Fruit fly (Drosophila melanogaster): ENCODE measurements around the gene Btk.
A peak's percentile ranks its signal among the peaks of the same experiment; 100 is the strongest.

Btk gene

DNA sequence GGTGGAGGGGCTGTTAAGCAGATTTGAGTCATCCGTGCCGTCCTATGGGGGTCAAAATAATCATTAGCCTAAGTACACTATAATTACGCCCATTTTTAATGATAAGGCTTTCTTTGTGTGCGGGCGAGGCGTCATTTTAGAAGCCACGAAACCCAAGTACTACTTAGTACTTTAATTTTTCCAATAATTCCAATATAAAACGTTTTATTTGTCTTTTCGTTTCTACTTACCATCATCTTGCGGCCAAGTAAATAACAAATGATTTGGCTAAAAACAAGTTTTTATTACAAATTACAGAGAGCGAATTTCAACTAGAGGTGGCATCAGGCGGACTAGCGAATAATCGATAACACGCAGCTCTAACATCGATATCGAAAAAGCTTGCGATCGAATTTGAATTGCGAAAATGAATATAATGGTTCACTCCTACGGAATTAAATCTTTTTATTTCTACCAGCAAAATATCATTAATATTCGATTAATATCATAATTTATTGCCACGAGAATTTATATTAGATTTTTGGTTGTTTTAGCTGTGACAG lies 80.4 kb downstream of the Btk start, which contains the start of gene Snx6 (continued):
- TF ChIP-seq CG4617 (GFP tag; optimal IDR thresholded peaks at IDR 0.05; ENCODE audit: borderline replicate concordance) (peak; percentile 25), dpn (GFP tag; optimal IDR thresholded peaks at IDR 0.05) (no peak), Sry-β (GFP tag; optimal IDR thresholded peaks at IDR 0.05) (no peak), CG4820 (GFP tag; optimal IDR thresholded peaks at IDR 0.05) (no peak), ttk (GFP tag; IDR thresholded peaks at IDR 0.05) (no peak), Dip3 (GFP tag; optimal IDR thresholded peaks at IDR 0.05) (no peak), chinmo (GFP tag; IDR thresholded peaks at IDR 0.05; ENCODE audit: partially characterized antibody) (no peak), Hmr (GFP tag; optimal IDR thresholded peaks at IDR 0.05) (no peak), pzg (GFP tag; optimal IDR thresholded peaks at IDR 0.05) (peak; percentile 38), hkb (optimal IDR thresholded peaks at IDR 0.05) (no peak), hkb (GFP tag; IDR thresholded peaks at IDR 0.05) (no peak), CG2889 (GFP tag; IDR thresholded peaks at IDR 0.05) (no peak), CG14710 (tag; optimal IDR thresholded peaks at IDR 0.05) (peak; percentile 12), Fer2 (tag; optimal IDR thresholded peaks at IDR 0.05) (no peak), rib (GFP tag; IDR thresholded peaks at IDR 0.05) (no peak), Dll (GFP tag; IDR thresholded peaks at IDR 0.05; ENCODE audit: partially characterized antibody) (peak; percentile 85), CG34422 (GFP tag; IDR thresholded peaks at IDR 0.05) (no peak), ap (GFP tag; IDR thresholded peaks at IDR 0.05) (no peak), Six4 (GFP tag; optimal IDR thresholded peaks at IDR 0.05) (no peak), tin (GFP tag; optimal IDR thresholded peaks at IDR 0.05) (no peak), CG16863 (GFP tag; optimal IDR thresholded peaks at IDR 0.05) (no peak), wdn (GFP tag; IDR thresholded peaks at IDR 0.05) (no peak), nom (GFP tag; optimal IDR thresholded peaks at IDR 0.05) (no peak), chif (GFP tag; optimal IDR thresholded peaks at IDR 0.05) (no peak), CG33557 (GFP tag; optimal IDR thresholded peaks at IDR 0.05) (no peak), tx (GFP tag; optimal IDR thresholded peaks at IDR 0.05) (no peak), slou (GFP tag; optimal IDR thresholded peaks at IDR 0.05) (no peak), Sox100B (GFP tag; optimal IDR thresholded peaks at IDR 0.05) (no peak), Lhr (GFP tag; optimal IDR thresholded peaks at IDR 0.05) (no peak), CG10543 (GFP tag; optimal IDR thresholded peaks at IDR 0.05) (no peak), bigmax (GFP tag; optimal IDR thresholded peaks at IDR 0.05) (no peak), CG17328 (GFP tag; IDR thresholded peaks at IDR 0.05) (no peak), CG2116 (GFP tag; optimal IDR thresholded peaks at IDR 0.05) (peak; percentile 44), E2f2 (GFP tag; IDR thresholded peaks at IDR 0.05) (peak; percentile 91), jumu (GFP tag; optimal IDR thresholded peaks at IDR 0.05) (no peak), al (GFP tag; IDR thresholded peaks at IDR 0.05) (no peak), fd64A (GFP tag; optimal IDR thresholded peaks at IDR 0.05) (no peak), nerfin-2 (GFP tag; IDR thresholded peaks at IDR 0.05; ENCODE audit: partially characterized antibody) (no peak), CG32532 (GFP tag; IDR thresholded peaks at IDR 0.05) (no peak), Chrac-16 (GFP tag; optimal IDR thresholded peaks at IDR 0.05) (no peak), ken (GFP tag; IDR thresholded peaks at IDR 0.05) (no peak), CG9437 (GFP tag; optimal IDR thresholded peaks at IDR 0.05) (no peak), GATAe (GFP tag; conservative IDR thresholded peaks at IDR 0.05) (no peak), lov (optimal IDR thresholded peaks at IDR 0.05) (no peak), lov (GFP tag; IDR thresholded peaks at IDR 0.05) (no peak), CG17359 (tag; optimal IDR thresholded peaks at IDR 0.05) (no peak), stwl (tag; optimal IDR thresholded peaks at IDR 0.05) (peak; percentile 62), cg (GFP tag; optimal IDR thresholded peaks at IDR 0.05) (no peak), pb (GFP tag; optimal IDR thresholded peaks at IDR 0.05) (no peak), CG13424 (tag; optimal IDR thresholded peaks at IDR 0.05) (no peak), phol (tag; optimal IDR thresholded peaks at IDR 0.05) (peak; percentile 46), Ravus (GFP tag; IDR thresholded peaks at IDR 0.05) (no peak)

All from whole organism, embryonic.